Worm (Caenorhabditis elegans): ENCODE results near the gene che-10.

che-10 gene

DNA sequence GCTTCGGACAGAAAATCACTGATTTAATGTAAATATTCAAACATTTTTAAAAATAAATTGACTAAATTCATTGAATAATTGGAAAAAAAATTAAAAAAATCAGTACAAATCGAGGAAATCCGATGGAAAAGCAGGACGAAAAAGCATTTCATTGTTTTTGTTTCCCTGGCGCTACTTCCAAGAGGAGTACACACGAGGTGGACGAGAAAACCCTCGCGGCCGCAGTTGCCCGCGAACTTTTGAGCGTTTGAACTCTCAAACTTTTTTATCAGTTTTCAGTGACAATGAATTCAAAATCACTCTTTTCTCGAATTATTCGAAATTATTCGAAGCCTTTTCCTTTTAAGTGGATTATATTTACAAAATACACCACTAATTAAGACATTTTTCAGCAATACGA lies 35.1 kb downstream of the che-10 start, which contains the start of gene F35D11.4 (continued):
- TF ChIP-seq mel-28 (tag; optimal IDR thresholded peaks at IDR 0.05; ENCODE audit: borderline replicate concordance) (no peak), ceh-27 (GFP tag; optimal IDR thresholded peaks at IDR 0.05) (peak; percentile 85), egl-44 (GFP tag; IDR thresholded peaks at IDR 0.05) (no peak), egl-18 (GFP tag; IDR thresholded peaks at IDR 0.05) (no peak), ztf-22 (GFP tag; optimal IDR thresholded peaks at IDR 0.05) (no peak), lin-35 (GFP tag; optimal IDR thresholded peaks at IDR 0.05) (peak in 2 of 3 experiments; percentile 23 to 80), F57C9.4 (tag; optimal IDR thresholded peaks at IDR 0.05) (no peak), nhr-120 (GFP tag; IDR thresholded peaks at IDR 0.05) (no peak), lsy-27 (tag; optimal IDR thresholded peaks at IDR 0.05; ENCODE audit: borderline replicate concordance, insufficient read depth) (no peak), ceh-100 (GFP tag; IDR thresholded peaks at IDR 0.05) (peak; percentile 39; the same call in 1 of the 2 replicates), ceh-40 (GFP tag; IDR thresholded peaks at IDR 0.05) (no peak), athp-1 (tag; optimal IDR thresholded peaks at IDR 0.05) (peak; percentile 46), ztf-18 (tag; optimal IDR thresholded peaks at IDR 0.05) (peak; percentile 35), B0035.1 (tag; optimal IDR thresholded peaks at IDR 0.05) (no peak), akir-1 (GFP tag; optimal IDR thresholded peaks at IDR 0.05) (no peak), nhr-27 (tag; optimal IDR thresholded peaks at IDR 0.05) (no peak), ceh-58 (GFP tag; IDR thresholded peaks at IDR 0.05) (no peak), tbx-9 (tag; optimal IDR thresholded peaks at IDR 0.05; ENCODE audit: borderline replicate concordance) (no peak), snpc-3.4 (tag; optimal IDR thresholded peaks at IDR 0.05) (no peak), dox-1 (GFP tag; IDR thresholded peaks at IDR 0.05) (no peak), attf-3 (GFP tag; conservative IDR thresholded peaks at IDR 0.05) (no peak; the same call in 1 of the 2 replicates), nhr-90 (tag; optimal IDR thresholded peaks at IDR 0.05) (no peak), ztf-28 (GFP tag; IDR thresholded peaks at IDR 0.05) (peak; percentile 26; the same call in 1 of the 2 replicates), ztf-3 (GFP tag; optimal IDR thresholded peaks at IDR 0.05) (no peak), hlh-12 (tag; optimal IDR thresholded peaks at IDR 0.05) (no peak), hsf-1 (GFP tag; IDR thresholded peaks at IDR 0.05) (no peak), attf-6 (GFP tag; IDR thresholded peaks at IDR 0.05) (no peak), nfya-2 (GFP tag; IDR thresholded peaks at IDR 0.05) (no peak), lag-1 (GFP tag; IDR thresholded peaks at IDR 0.05) (no peak), lin-26 (GFP tag; IDR thresholded peaks at IDR 0.05) (no peak), F55B11.4 (tag; optimal IDR thresholded peaks at IDR 0.05; ENCODE audit: borderline replicate concordance, insufficient read depth) (no peak), mes-4 (tag; optimal IDR thresholded peaks at IDR 0.05) (no peak), let-607 (tag; optimal IDR thresholded peaks at IDR 0.05) (peak in 1 of 2 experiments; percentile 46), lir-1 (GFP tag; conservative IDR thresholded peaks at IDR 0.05) (0 out of 2 replicates have a peak, but pooled peaks have one; percentile 51), snpc-4 (GFP tag; optimal IDR thresholded peaks at IDR 0.05) (no peak), snpc-4 (tag; optimal IDR thresholded peaks at IDR 0.05) (peak in 3 of 4 experiments; percentile 10 to 52 (median 27)), tlf-1 (GFP tag; optimal IDR thresholded peaks at IDR 0.05) (no peak), xnd-1 (tag; optimal IDR thresholded peaks at IDR 0.05) (peak; percentile 64), unc-62 (GFP tag; optimal IDR thresholded peaks at IDR 0.05) (no peak), madf-3 (GFP tag; IDR thresholded peaks at IDR 0.05) (no peak), D2030.7 (GFP tag; IDR thresholded peaks at IDR 0.05) (peak; percentile 72), pbrm-1 (GFP tag; IDR thresholded peaks at IDR 0.05) (0 out of 2 replicates have a peak, but pooled peaks have one; percentile 49), nfya-1 (tag; optimal IDR thresholded peaks at IDR 0.05; ENCODE audit: borderline replicate concordance, insufficient read depth) (no peak), F57A8.1 (GFP tag; optimal IDR thresholded peaks at IDR 0.05) (no peak), nhr-80 (tag; optimal IDR thresholded peaks at IDR 0.05) (peak; percentile 29), mxl-1 (tag; optimal IDR thresholded peaks at IDR 0.05) (no peak), mcd-1 (GFP tag; IDR thresholded peaks at IDR 0.05) (peak; percentile 75), cebp-2 (GFP tag; IDR thresholded peaks at IDR 0.05) (no peak)

Measured in whole organism, young adult.